Worm (Caenorhabditis elegans) whole organism, L4 larva: Measurements from ENCODE around the gene ZK596.3.
A peak's percentile ranks its signal among the peaks of the same experiment; 100 is the strongest.

Experiments
- aly-2 ChIP-seq: sonication (generic microtip); optimal IDR thresholded peaks from 2 replicates; lab custom pipeline; 2018; ENCODE audit warnings: missing biosample characterization, missing genetic modification characterization
- lir-3 ChIP-seq: sonication (generic microtip); optimal IDR thresholded peaks from 2 replicates; lab custom pipeline; 2016; ENCODE audit warnings: mild to moderate bottlenecking, missing genetic modification characterization, missing compliant biosample characterization
- nhr-77 ChIP-seq: fragments of 150-350 bp; optimal IDR thresholded peaks from 2 replicates; lab custom pipeline; 2014; ENCODE audit warnings: missing biosample characterization, missing genetic modification characterization
- unc-62 ChIP-seq, 3 experiments: fragments of 150-350 bp in 1 of 3; sonication (generic microtip); optimal IDR thresholded peaks in 2 of 3; peaks in 1 of 3; 1 replicate in 1 of 3; 2 replicates in 2 of 3; lab custom pipeline; 2014 to 2017; ENCODE audit warnings: missing biosample characterization in 3 of 3, missing genetic modification characterization in 3 of 3, missing genetic modification reagents in 3 of 3, missing genotype in 1 of 3

- TF ChIP-seq aly-2 = no peak
- no peak for TF ChIP-seq lir-3 (tag; lab: Kevin White, UChicago)
- no peak for TF ChIP-seq nhr-77 (tag; lab: Kevin White, UChicago)
- TF ChIP-seq unc-62 (GFP tag; optimal IDR thresholded peaks at IDR 0.05 in 1 of 2; lab: Kevin White, UChicago) = peak in 1 of 2 experiments; percentile 44
- no peak for TF ChIP-seq unc-62 (tag; optimal IDR thresholded peaks at IDR 0.05; lab: Kevin White, UChicago)
Observed at ce11 chrIV:10869642-10870041, 34.5 kb downstream of the ZK596.3 start.
